Worm (Caenorhabditis elegans) whole organism, L3 larva: ENCODE results near the gene rnf-121.

Source experiments
- ceh-82 ChIP-seq: fragments of 150-350 bp; optimal IDR thresholded peaks from 2 replicates; lab custom pipeline; 2014; ENCODE audit warnings: missing biosample characterization, missing genetic modification characterization
- ceh-9 ChIP-seq: sonication (generic microtip); optimal IDR thresholded peaks from 2 replicates; lab custom pipeline; 2018; ENCODE audit warnings: missing biosample characterization, missing genetic modification characterization
- daf-12 ChIP-seq: fragments of 150-350 bp; optimal IDR thresholded peaks from 2 replicates; lab custom pipeline; 2014; ENCODE audit warnings: missing biosample characterization, missing genetic modification reagents, missing genetic modification characterization
- egl-27 ChIP-seq: sonication (generic microtip); optimal IDR thresholded peaks from 4 replicates; lab custom pipeline; 2017; ENCODE audit warnings: missing biosample characterization, missing genetic modification reagents, missing genetic modification characterization
- elt-1 ChIP-seq: fragments of 150-350 bp; optimal IDR thresholded peaks from 2 replicates; lab custom pipeline; 2014; ENCODE audit warnings: missing biosample characterization, missing genetic modification characterization
- elt-2 ChIP-seq: sonication (generic microtip); optimal IDR thresholded peaks from 2 replicates; lab custom pipeline; 2016; ENCODE audit warnings: missing genetic modification reagents, mild to moderate bottlenecking, missing genetic modification characterization, missing compliant biosample characterization
- fos-1 ChIP-seq: fragments of 150-350 bp; optimal IDR thresholded peaks from 2 replicates; lab custom pipeline; 2014; ENCODE audit warnings: missing biosample characterization, missing genetic modification characterization
- mml-1 ChIP-seq: fragments of 150-350 bp; sonication (generic microtip); optimal IDR thresholded peaks from 3 replicates; lab custom pipeline; 2014; ENCODE audit warnings: missing biosample characterization, missing genetic modification characterization
- nhr-43 ChIP-seq: sonication (generic microtip); optimal IDR thresholded peaks from 2 replicates; lab custom pipeline; 2016; ENCODE audit warnings: mild to moderate bottlenecking, missing genetic modification characterization, missing compliant biosample characterization; ENCODE audit not compliant: poor library complexity, severe bottlenecking
- nhr-76 ChIP-seq: fragments of 150-350 bp; sonication (generic microtip); optimal IDR thresholded peaks from 5 replicates; lab custom pipeline; 2014; ENCODE audit warnings: missing biosample characterization, missing genetic modification characterization
- pqm-1 ChIP-seq: fragments of 150-350 bp; optimal IDR thresholded peaks from 2 replicates; lab custom pipeline; 2017; ENCODE audit warnings: missing biosample characterization, missing genetic modification characterization, inconsistent platforms
- sea-2 ChIP-seq: fragments of 150-350 bp; sonication (generic microtip); optimal IDR thresholded peaks from 4 replicates; lab custom pipeline; 2014; ENCODE audit warnings: missing biosample characterization, missing genetic modification reagents, missing genetic modification characterization
- ztf-4 ChIP-seq: fragments of 150-350 bp; optimal IDR thresholded peaks from 2 replicates; lab custom pipeline; 2014; ENCODE audit warnings: missing biosample characterization, missing genetic modification characterization

DNA sequence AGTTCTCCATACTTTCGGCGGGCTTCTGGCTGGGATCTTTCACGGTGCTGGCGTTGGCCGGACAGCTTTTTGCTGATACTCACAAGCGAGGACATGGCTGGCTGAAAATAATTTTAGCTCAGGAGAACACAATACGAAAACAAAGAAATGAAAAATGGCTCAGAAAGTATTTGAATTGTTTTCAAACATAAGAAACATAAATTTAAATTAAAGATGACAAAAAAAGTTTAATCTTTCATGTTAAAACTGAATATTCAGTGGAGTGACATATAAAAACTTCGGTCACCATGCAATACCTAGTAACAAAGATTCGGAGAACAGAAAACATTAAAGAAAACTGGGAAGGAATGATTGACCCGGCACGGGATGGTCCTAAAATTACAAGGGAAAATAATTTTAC is 7.8 kb upstream of the rnf-121 start, which contains the start of gene C16C10.2:
- TF ChIP-seq nhr-43 (no peak), nhr-76 (tag; lab: Kevin White, UChicago) (no peak), sea-2 (no peak), ztf-4 (tag; lab: Kevin White, UChicago) (no peak), elt-1 (tag; lab: Kevin White, UChicago) (no peak), fos-1 (no peak), egl-27 (tag; lab: Kevin White, UChicago) (no peak), daf-12 (tag; lab: Kevin White, UChicago) (no peak), elt-2 (tag; lab: Kevin White, UChicago) (no peak), mml-1 (tag; lab: Kevin White, UChicago) (no peak), pqm-1 (tag; lab: Kevin White, UChicago) (no peak), ceh-82 (tag; lab: Kevin White, UChicago) (no peak), ceh-9 (tag; lab: Kevin White, UChicago) (no peak)
